Worm (Caenorhabditis elegans) whole organism, L3 larva: ENCODE data around the gene mpst-3.
A peak's percentile ranks its signal among the peaks of the same experiment; 100 is the strongest.

ENCODE experiments used
- R02D3.7 ChIP-seq: fragments of 150-350 bp; optimal IDR thresholded peaks from 2 replicates; lab custom pipeline; 2014; ENCODE audit warnings: missing biosample characterization, missing genetic modification characterization
- aly-2 ChIP-seq: fragments of 150-350 bp; optimal IDR thresholded peaks from 2 replicates; lab custom pipeline; 2014; ENCODE audit warnings: missing biosample characterization, missing genetic modification characterization
- ama-1 ChIP-seq: fragments of 150-350 bp; optimal IDR thresholded peaks from 2 replicates; lab custom pipeline; 2018
- ceh-16 ChIP-seq: sonication (generic microtip); optimal IDR thresholded peaks from 2 replicates; lab custom pipeline; 2017; ENCODE audit warnings: missing biosample characterization, missing genetic modification characterization
- ceh-28 ChIP-seq: fragments of 150-350 bp; optimal IDR thresholded peaks from 2 replicates; lab custom pipeline; 2014; ENCODE audit warnings: missing biosample characterization, missing genetic modification reagents, missing genetic modification characterization
- ceh-82 ChIP-seq: fragments of 150-350 bp; optimal IDR thresholded peaks from 2 replicates; lab custom pipeline; 2014; ENCODE audit warnings: missing biosample characterization, missing genetic modification characterization
- ceh-9 ChIP-seq: sonication (generic microtip); optimal IDR thresholded peaks from 2 replicates; lab custom pipeline; 2018; ENCODE audit warnings: missing biosample characterization, missing genetic modification characterization
- daf-12 ChIP-seq: fragments of 150-350 bp; optimal IDR thresholded peaks from 2 replicates; lab custom pipeline; 2014; ENCODE audit warnings: missing biosample characterization, missing genetic modification reagents, missing genetic modification characterization
- egl-5 ChIP-seq: fragments of 150-350 bp; optimal IDR thresholded peaks from 2 replicates; lab custom pipeline; 2017; ENCODE audit warnings: missing biosample characterization, missing genetic modification reagents, missing genetic modification characterization, inconsistent platforms
- elt-1 ChIP-seq: fragments of 150-350 bp; optimal IDR thresholded peaks from 2 replicates; lab custom pipeline; 2014; ENCODE audit warnings: missing biosample characterization, missing genetic modification characterization
- elt-3 ChIP-seq, 3 experiments: fragments of 150-350 bp in 1 of 3; sonication (generic microtip) in 2 of 3; optimal IDR thresholded peaks; 2 replicates in 2 of 3; 4 replicates in 1 of 3; lab custom pipeline; 2014 to 2017; ENCODE audit warnings: missing biosample characterization in 3 of 3, missing genetic modification characterization in 3 of 3
- fkh-10 ChIP-seq: sonication (generic microtip); optimal IDR thresholded peaks from 2 replicates; lab custom pipeline; 2017; ENCODE audit warnings: missing biosample characterization, missing genetic modification reagents, missing genetic modification characterization
- fkh-2 ChIP-seq: fragments of 150-350 bp; optimal IDR thresholded peaks from 2 replicates; lab custom pipeline; 2014; ENCODE audit warnings: missing biosample characterization, missing genetic modification reagents, missing genetic modification characterization
- fos-1 ChIP-seq: fragments of 150-350 bp; optimal IDR thresholded peaks from 2 replicates; lab custom pipeline; 2014; ENCODE audit warnings: missing biosample characterization, missing genetic modification characterization
- hmg-11 ChIP-seq: sonication (generic microtip); optimal IDR thresholded peaks from 2 replicates; lab custom pipeline; 2016; ENCODE audit warnings: missing genetic modification characterization, missing compliant biosample characterization
- jun-1 ChIP-seq: fragments of 150-350 bp; optimal IDR thresholded peaks from 2 replicates; lab custom pipeline; 2014; ENCODE audit warnings: missing biosample characterization, missing genetic modification reagents, missing genetic modification characterization
- lin-15B ChIP-seq: fragments of 150-350 bp; optimal IDR thresholded peaks from 2 replicates; lab custom pipeline; 2014; ENCODE audit warnings: missing biosample characterization, missing genetic modification characterization
- lin-39 ChIP-seq: fragments of 150-350 bp; optimal IDR thresholded peaks from 2 replicates; lab custom pipeline; 2018; ENCODE audit warnings: missing biosample characterization, missing genetic modification reagents, missing genetic modification characterization
- mdl-1 ChIP-seq: fragments of 150-350 bp; optimal IDR thresholded peaks from 2 replicates; lab custom pipeline; 2014; ENCODE audit warnings: missing biosample characterization, missing genetic modification characterization
- mml-1 ChIP-seq: fragments of 150-350 bp; sonication (generic microtip); optimal IDR thresholded peaks from 3 replicates; lab custom pipeline; 2014; ENCODE audit warnings: missing biosample characterization, missing genetic modification characterization
- nfya-1 ChIP-seq: sonication (generic microtip); optimal IDR thresholded peaks from 2 replicates; lab custom pipeline; 2017; ENCODE audit warnings: missing genetic modification characterization, mild to moderate bottlenecking, missing compliant biosample characterization, antibody characterized with exemption, moderate library complexity; ENCODE audit not compliant: insufficient read depth
- nhr-11 ChIP-seq: fragments of 150-350 bp; optimal IDR thresholded peaks from 2 replicates; lab custom pipeline; 2014; ENCODE audit warnings: missing biosample characterization, missing genetic modification characterization
- nhr-12 ChIP-seq: fragments of 150-350 bp; optimal IDR thresholded peaks from 2 replicates; lab custom pipeline; 2014; ENCODE audit warnings: missing biosample characterization, missing genetic modification characterization
- nhr-25 ChIP-seq: sonication (generic microtip); optimal IDR thresholded peaks from 2 replicates; lab custom pipeline; 2017; ENCODE audit warnings: missing biosample characterization, missing genetic modification characterization
- nhr-28 ChIP-seq: fragments of 150-350 bp; optimal IDR thresholded peaks from 2 replicates; lab custom pipeline; 2014; ENCODE audit warnings: missing biosample characterization, missing genetic modification characterization
- nhr-43 ChIP-seq: sonication (generic microtip); optimal IDR thresholded peaks from 2 replicates; lab custom pipeline; 2016; ENCODE audit warnings: mild to moderate bottlenecking, missing genetic modification characterization, missing compliant biosample characterization; ENCODE audit not compliant: poor library complexity, severe bottlenecking
- nhr-67 ChIP-seq: fragments of 150-350 bp; optimal IDR thresholded peaks from 2 replicates; lab custom pipeline; 2014; ENCODE audit warnings: missing biosample characterization, missing genetic modification characterization
- sea-2 ChIP-seq: fragments of 150-350 bp; sonication (generic microtip); optimal IDR thresholded peaks from 4 replicates; lab custom pipeline; 2014; ENCODE audit warnings: missing biosample characterization, missing genetic modification reagents, missing genetic modification characterization
- skn-1 ChIP-seq: fragments of 150-350 bp; optimal IDR thresholded peaks from 2 replicates; lab custom pipeline; 2014; ENCODE audit warnings: missing biosample characterization, missing genetic modification characterization
- snpc-4 ChIP-seq: fragments of 150-350 bp; optimal IDR thresholded peaks from 2 replicates; lab custom pipeline; 2014; ENCODE audit warnings: missing biosample characterization, missing genetic modification characterization
- zag-1 ChIP-seq: fragments of 150-350 bp; optimal IDR thresholded peaks from 2 replicates; lab custom pipeline; 2014; ENCODE audit warnings: missing biosample characterization, missing genetic modification characterization
- ztf-4 ChIP-seq: fragments of 150-350 bp; optimal IDR thresholded peaks from 2 replicates; lab custom pipeline; 2014; ENCODE audit warnings: missing biosample characterization, missing genetic modification characterization

mpst-3 gene

DNA sequence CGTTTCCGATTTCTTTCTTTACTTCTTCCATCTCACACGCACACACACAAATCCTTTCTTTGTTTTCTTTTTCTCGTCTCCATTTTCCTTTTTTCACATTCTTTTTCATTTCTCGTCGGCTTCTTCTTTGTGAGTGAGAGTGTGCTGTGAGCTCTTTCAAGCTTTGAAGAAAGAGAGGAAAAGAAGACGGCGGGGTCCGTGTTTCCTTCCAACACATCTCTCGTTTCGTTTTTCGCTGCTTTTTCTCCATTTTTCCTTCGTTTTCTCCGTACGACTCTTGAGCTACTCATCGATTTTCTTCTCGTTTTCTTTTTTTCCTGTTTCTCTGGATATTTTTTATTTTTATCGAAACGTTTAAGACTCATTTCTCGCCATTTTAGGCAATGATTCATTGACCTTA is 34.7 kb downstream of the mpst-3 start:
- TF ChIP-seq snpc-4 (tag; lab: Kevin White, UChicago): peak; percentile 24
- peak; percentile 13 for TF ChIP-seq egl-5 (tag; lab: Kevin White, UChicago)
- TF ChIP-seq elt-1: no peak
- peak; percentile 65 for TF ChIP-seq lin-39 (tag; lab: Kevin White, UChicago)
- no peak for TF ChIP-seq zag-1
- no peak for TF ChIP-seq daf-12
- no peak for TF ChIP-seq nhr-67
- TF ChIP-seq nhr-25 (tag; lab: Kevin White, UChicago): no peak
- peak; percentile 66 for TF ChIP-seq fkh-10
- no peak for TF ChIP-seq ceh-16 (tag; lab: Kevin White, UChicago)
- TF ChIP-seq aly-2: no peak
- peak; percentile 13 for TF ChIP-seq lin-15B (tag; lab: Kevin White, UChicago)
- TF ChIP-seq fos-1 (tag; lab: Kevin White, UChicago): no peak
- peak; percentile 70 for TF ChIP-seq nfya-1 (tag; lab: Kevin White, UChicago)
- no peak for TF ChIP-seq sea-2 (GFP tag; lab: Kevin White, UChicago)
- no peak for TF ChIP-seq ztf-4 (tag; lab: Kevin White, UChicago)
- peak; percentile 48 for TF ChIP-seq hmg-11
- no peak for TF ChIP-seq fkh-2 (tag; lab: Kevin White, UChicago)
- no peak for TF ChIP-seq ceh-9 (tag; lab: Kevin White, UChicago)

DNA sequence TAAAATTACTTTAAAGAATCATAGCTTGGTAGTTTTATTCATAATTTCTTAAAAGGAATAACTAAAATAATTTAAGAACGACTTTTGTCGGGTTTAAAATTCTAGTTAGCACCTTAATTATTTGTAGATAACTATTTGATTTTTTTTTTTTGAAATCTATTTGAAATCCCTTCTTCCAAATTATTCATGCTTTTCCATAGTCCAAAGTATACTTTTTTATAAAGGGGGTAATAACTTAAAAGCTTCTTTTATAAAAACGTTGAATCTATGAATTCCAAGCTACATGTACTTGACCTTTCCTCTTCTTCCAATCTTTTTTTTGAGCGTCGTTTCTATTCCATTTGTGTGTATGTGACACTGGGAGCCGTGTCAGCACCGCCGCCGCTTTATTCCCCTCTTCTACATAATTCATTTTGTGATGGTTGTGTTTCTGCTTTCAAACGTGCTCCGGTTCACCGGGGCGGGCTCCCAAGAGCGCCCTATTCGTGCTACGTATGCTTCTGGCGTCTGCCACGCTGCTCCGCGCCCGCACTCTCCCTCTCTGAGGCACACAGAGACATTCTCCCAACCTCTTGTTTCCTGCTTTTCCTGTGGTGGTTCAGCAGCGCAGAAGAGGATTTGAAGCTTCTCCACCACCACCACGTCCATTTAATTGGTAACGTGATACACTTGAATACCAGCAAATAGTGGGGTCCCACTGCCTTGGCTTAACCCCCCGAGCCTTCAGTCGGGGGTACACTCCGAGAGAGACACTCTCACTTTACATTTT is 38.2 kb downstream of the mpst-3 start:
- TF ChIP-seq lin-15B (tag; lab: Kevin White, UChicago) (no peak), R02D3.7 (tag; lab: Kevin White, UChicago) (no peak), elt-3 (tag; optimal IDR thresholded peaks at IDR 0.05; lab: Kevin White, UChicago) (no peak), mdl-1 (tag; lab: Kevin White, UChicago) (no peak), zag-1 (no peak), fkh-2 (tag; lab: Kevin White, UChicago) (no peak), aly-2 (no peak), nhr-25 (tag; lab: Kevin White, UChicago) (no peak), nhr-11 (no peak)

DNA sequence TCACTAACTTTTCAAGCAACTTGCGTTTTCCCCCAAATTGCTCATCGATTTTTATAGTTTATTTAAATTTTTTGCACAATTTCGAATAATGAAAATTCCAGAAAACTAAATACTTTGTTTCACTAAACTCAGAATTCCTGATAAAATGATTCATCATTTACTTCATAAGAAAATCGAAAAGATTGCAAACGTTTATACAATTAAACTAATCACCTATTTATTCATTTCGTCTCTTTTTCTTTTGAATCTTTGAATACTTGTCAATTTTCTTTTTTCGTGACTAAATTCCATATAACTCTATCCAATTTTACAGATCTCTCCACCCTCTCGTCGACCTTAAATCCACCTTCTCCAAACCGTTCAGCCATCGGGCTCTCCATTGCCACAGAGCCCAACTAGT is 41.1 kb downstream of the mpst-3 start, which contains the start of gene C30G7.2:
C30G7.2 (plus strand) TSS at position 301 of the 400 bp plus-strand sequence.
- no peak for TF ChIP-seq snpc-4 (tag; lab: Kevin White, UChicago)
- TF ChIP-seq R02D3.7 (tag; lab: Kevin White, UChicago): no peak
- TF ChIP-seq ama-1 (lab: Kevin White, UChicago): no peak
- no peak for TF ChIP-seq ceh-82 (tag; lab: Kevin White, UChicago)
- no peak for TF ChIP-seq ceh-9 (tag; lab: Kevin White, UChicago)
- no peak for TF ChIP-seq nhr-43 (tag; lab: Kevin White, UChicago)
- TF ChIP-seq nhr-11: no peak
- no peak for TF ChIP-seq nhr-12
- TF ChIP-seq zag-1: no peak
- TF ChIP-seq ceh-28 (tag; lab: Kevin White, UChicago): no peak

ce11 chrV:14942898-14943297 is 47.5 kb downstream of the mpst-3 start:
- TF ChIP-seq nhr-28 (tag; lab: Kevin White, UChicago): no peak
- no peak for TF ChIP-seq nhr-12
- no peak for TF ChIP-seq mml-1
- no peak for TF ChIP-seq snpc-4 (tag; lab: Kevin White, UChicago)
- no peak for TF ChIP-seq jun-1 (tag; lab: Kevin White, UChicago)
- TF ChIP-seq nhr-43 (tag; lab: Kevin White, UChicago): no peak
- TF ChIP-seq fkh-2 (tag; lab: Kevin White, UChicago): no peak
- TF ChIP-seq fkh-10: no peak
- TF ChIP-seq elt-3 (tag; optimal IDR thresholded peaks at IDR 0.05; lab: Kevin White, UChicago): no peak
- no peak for TF ChIP-seq lin-15B (tag; lab: Kevin White, UChicago)
- no peak for TF ChIP-seq elt-1
- TF ChIP-seq daf-12: no peak
- TF ChIP-seq ceh-82 (tag; lab: Kevin White, UChicago): no peak
- TF ChIP-seq nhr-11: no peak

- TF ChIP-seq skn-1 (tag; lab: Kevin White, UChicago) (no peak), ama-1 (lab: Kevin White, UChicago) (no peak), ceh-28 (tag; lab: Kevin White, UChicago) (peak; percentile 67)
Measured at ce11 chrV:14943774-14944173, 48.3 kb downstream of the mpst-3 start.
